Fruit fly (Drosophila melanogaster): ENCODE measurements around the gene CG6870.

The CG6870 gene

dm6 chr2L:17591960-17592359 lies at the start of gene CG6870, which contains the start of gene Sytalpha:
Gene CG6870, minus strand, starts transcription at chr2L:17592299.
Gene Sytalpha, plus strand, starts transcription at chr2L:17592260.
- TF ChIP-seq bab1 (GFP tag; optimal IDR thresholded peaks at IDR 0.05) (no peak), pad (GFP tag; optimal IDR thresholded peaks at IDR 0.05) (no peak), Crg-1 (GFP tag; optimal IDR thresholded peaks at IDR 0.05) (no peak), Mnt (GFP tag; optimal IDR thresholded peaks at IDR 0.05) (no peak), CG7045 (GFP tag; optimal IDR thresholded peaks at IDR 0.05) (no peak), CG7101 (tag; optimal IDR thresholded peaks at IDR 0.05) (no peak), tj (GFP tag; optimal IDR thresholded peaks at IDR 0.05) (no peak), Clk (GFP tag; optimal IDR thresholded peaks at IDR 0.05) (no peak), CG11617 (GFP tag; optimal IDR thresholded peaks at IDR 0.05) (no peak), cnc (optimal IDR thresholded peaks at IDR 0.05) (no peak), CG33017 (tag; optimal IDR thresholded peaks at IDR 0.05) (no peak), CG1620 (GFP tag; optimal IDR thresholded peaks at IDR 0.05) (no peak), CG12768 (GFP tag; optimal IDR thresholded peaks at IDR 0.05) (no peak), kay (GFP tag; ENCODE audit: borderline replicate concordance) (no peak), CG5204 (GFP tag; optimal IDR thresholded peaks at IDR 0.05) (no peak), CG14711 (tag; optimal IDR thresholded peaks at IDR 0.05) (no peak), Hr96 (GFP tag; optimal IDR thresholded peaks at IDR 0.05) (no peak), toe (GFP tag; optimal IDR thresholded peaks at IDR 0.05) (no peak), cic (GFP tag; optimal IDR thresholded peaks at IDR 0.05) (no peak), ovo (GFP tag; optimal IDR thresholded peaks at IDR 0.05) (no peak)

dm6 chr2L:17627559-17627958 lies 35.5 kb upstream of the CG6870 start, which contains the start of gene CG43054:
Gene CG43054, plus strand, starts transcription at chr2L:17627859.
- TF ChIP-seq CG5204 (GFP tag; optimal IDR thresholded peaks at IDR 0.05) (no peak), Mnt (GFP tag; optimal IDR thresholded peaks at IDR 0.05) (no peak)

- TF ChIP-seq Clk (GFP tag; optimal IDR thresholded peaks at IDR 0.05) (no peak), Crg-1 (GFP tag; optimal IDR thresholded peaks at IDR 0.05) (no peak), CG14711 (tag; optimal IDR thresholded peaks at IDR 0.05) (no peak), CG7101 (tag; optimal IDR thresholded peaks at IDR 0.05) (no peak), CG11617 (GFP tag; optimal IDR thresholded peaks at IDR 0.05) (no peak), CG1620 (GFP tag; optimal IDR thresholded peaks at IDR 0.05) (no peak), kay (GFP tag; ENCODE audit: borderline replicate concordance) (no peak), ovo (GFP tag; optimal IDR thresholded peaks at IDR 0.05) (no peak), cnc (optimal IDR thresholded peaks at IDR 0.05) (no peak), bab1 (GFP tag; optimal IDR thresholded peaks at IDR 0.05) (no peak), tj (GFP tag; optimal IDR thresholded peaks at IDR 0.05) (no peak), CG33017 (tag; optimal IDR thresholded peaks at IDR 0.05) (no peak), CG7045 (GFP tag; optimal IDR thresholded peaks at IDR 0.05) (no peak), Mnt (GFP tag; optimal IDR thresholded peaks at IDR 0.05) (no peak), CG5204 (GFP tag; optimal IDR thresholded peaks at IDR 0.05) (no peak), toe (GFP tag; optimal IDR thresholded peaks at IDR 0.05) (no peak), cic (GFP tag; optimal IDR thresholded peaks at IDR 0.05) (no peak), CG12768 (GFP tag; optimal IDR thresholded peaks at IDR 0.05) (no peak), pad (GFP tag; optimal IDR thresholded peaks at IDR 0.05) (no peak)
These were observed 33.9 kb upstream of the CG6870 start, which contains the start of gene CG15147 for dm6 chr2L:17625992-17626391. Gene CG15147, minus strand, starts transcription at chr2L:17626381.

dm6 chr2L:17621194-17621593 lies 29.1 kb upstream of the CG6870 start:
- TF ChIP-seq CG33017 (tag; optimal IDR thresholded peaks at IDR 0.05) (no peak), cnc (optimal IDR thresholded peaks at IDR 0.05) (no peak), tj (GFP tag; optimal IDR thresholded peaks at IDR 0.05) (no peak), Mnt (GFP tag; optimal IDR thresholded peaks at IDR 0.05) (no peak), Hr96 (GFP tag; optimal IDR thresholded peaks at IDR 0.05) (no peak), Clk (GFP tag; optimal IDR thresholded peaks at IDR 0.05) (no peak), ovo (GFP tag; optimal IDR thresholded peaks at IDR 0.05) (no peak), CG7045 (GFP tag; optimal IDR thresholded peaks at IDR 0.05) (no peak), CG7101 (tag; optimal IDR thresholded peaks at IDR 0.05) (no peak), CG1620 (GFP tag; optimal IDR thresholded peaks at IDR 0.05) (no peak), pad (GFP tag; optimal IDR thresholded peaks at IDR 0.05) (no peak), CG14711 (tag; optimal IDR thresholded peaks at IDR 0.05) (no peak), Crg-1 (GFP tag; optimal IDR thresholded peaks at IDR 0.05) (no peak)

- TF ChIP-seq CG33017 (tag; optimal IDR thresholded peaks at IDR 0.05) (no peak), CG7101 (tag; optimal IDR thresholded peaks at IDR 0.05) (no peak), CG7045 (GFP tag; optimal IDR thresholded peaks at IDR 0.05) (no peak), CG5204 (GFP tag; optimal IDR thresholded peaks at IDR 0.05) (no peak), Crg-1 (GFP tag; optimal IDR thresholded peaks at IDR 0.05) (no peak), CG12768 (GFP tag; optimal IDR thresholded peaks at IDR 0.05) (no peak), cnc (optimal IDR thresholded peaks at IDR 0.05) (no peak)
These were observed 23.4 kb upstream of the CG6870 start for dm6 chr2L:17615471-17615870.

- TF ChIP-seq ovo (GFP tag; optimal IDR thresholded peaks at IDR 0.05), result no peak
- TF ChIP-seq kay (GFP tag; ENCODE audit: borderline replicate concordance), result no peak
- TF ChIP-seq CG5204 (GFP tag; optimal IDR thresholded peaks at IDR 0.05), result no peak
- no peak for TF ChIP-seq cnc (optimal IDR thresholded peaks at IDR 0.05)
- no peak for TF ChIP-seq CG12768 (GFP tag; optimal IDR thresholded peaks at IDR 0.05)
These were observed 11.1 kb upstream of the CG6870 start for dm6 chr2L:17603152-17603551.

dm6 chr2L:17594087-17594486 lies 2.0 kb upstream of the CG6870 start:
- no peak for TF ChIP-seq cnc (optimal IDR thresholded peaks at IDR 0.05)
- no peak for TF ChIP-seq kay (GFP tag; ENCODE audit: borderline replicate concordance)
- TF ChIP-seq bab1 (GFP tag; optimal IDR thresholded peaks at IDR 0.05), result no peak
- no peak for TF ChIP-seq CG7101 (tag; optimal IDR thresholded peaks at IDR 0.05)
- no peak for TF ChIP-seq CG14711 (tag; optimal IDR thresholded peaks at IDR 0.05)
- TF ChIP-seq ovo (GFP tag; optimal IDR thresholded peaks at IDR 0.05), result no peak
- TF ChIP-seq cic (GFP tag; optimal IDR thresholded peaks at IDR 0.05), result no peak
- TF ChIP-seq toe (GFP tag; optimal IDR thresholded peaks at IDR 0.05), result no peak
- no peak for TF ChIP-seq Hr96 (GFP tag; optimal IDR thresholded peaks at IDR 0.05)
- no peak for TF ChIP-seq Clk (GFP tag; optimal IDR thresholded peaks at IDR 0.05)
- TF ChIP-seq CG11617 (GFP tag; optimal IDR thresholded peaks at IDR 0.05), result no peak
- TF ChIP-seq CG33017 (tag; optimal IDR thresholded peaks at IDR 0.05), result no peak
- no peak for TF ChIP-seq CG5204 (GFP tag; optimal IDR thresholded peaks at IDR 0.05)
- TF ChIP-seq tj (GFP tag; optimal IDR thresholded peaks at IDR 0.05), result no peak
- TF ChIP-seq CG7045 (GFP tag; optimal IDR thresholded peaks at IDR 0.05), result no peak
- no peak for TF ChIP-seq Mnt (GFP tag; optimal IDR thresholded peaks at IDR 0.05)
- no peak for TF ChIP-seq CG12768 (GFP tag; optimal IDR thresholded peaks at IDR 0.05)

Data from whole organism, adult.